Fruit fly (Drosophila melanogaster) whole organism, embryonic: ENCODE data around the gene rumi.

ENCODE experiments used
- Ada2b ChIP-seq: fragments of 200-800 bp; sonication (Bioruptor generic); IDR thresholded peaks from 2 replicates; pipeline ENCODE4 v1.3.6; 2022; ENCODE audit warnings: missing biosample characterization, missing genetic modification characterization
- C15 ChIP-seq: fragments of 200-800 bp; sonication (Bioruptor generic); IDR thresholded peaks from 3 replicates; pipeline ENCODE4 v1.3.6; 2022; ENCODE audit warnings: missing biosample characterization, missing genetic modification characterization
- CG10147 ChIP-seq: fragments of 200-800 bp; sonication (Bioruptor generic); optimal IDR thresholded peaks from 2 replicates; lab custom pipeline; 2019; ENCODE audit warnings: missing biosample characterization, mild to moderate bottlenecking, missing genetic modification characterization, moderate library complexity
- CG1024 ChIP-seq: fragments of 200-800 bp; sonication (Bioruptor generic); IDR thresholded peaks from 2 replicates; pipeline ENCODE4 v1.3.6; 2022; ENCODE audit warnings: missing biosample characterization, missing genetic modification characterization
- CG10462 ChIP-seq: fragments of 200-800 bp; sonication (Bioruptor generic); optimal IDR thresholded peaks from 2 replicates; lab custom pipeline; 2016; ENCODE audit warnings: missing biosample characterization, missing genetic modification characterization
- CG11085 ChIP-seq: fragments of 200-800 bp; sonication (Bioruptor generic); IDR thresholded peaks from 2 replicates; pipeline ENCODE4 v1.3.6; 2022; ENCODE audit warnings: missing biosample characterization, missing genetic modification characterization
- CG11695 ChIP-seq: fragments of 200-800 bp; sonication (Bioruptor generic); IDR thresholded peaks from 3 replicates; pipeline ENCODE4 v1.3.6; 2022; ENCODE audit warnings: missing biosample characterization, missing genetic modification characterization
- CG12155 ChIP-seq: fragments of 200-800 bp; sonication (Bioruptor generic); optimal IDR thresholded peaks from 3 replicates; lab custom pipeline; 2016; ENCODE audit warnings: missing biosample characterization, missing genetic modification characterization
- CG12659 ChIP-seq: fragments of 200-800 bp; sonication (Bioruptor generic); optimal IDR thresholded peaks from 3 replicates; lab custom pipeline; 2017; ENCODE audit warnings: mild to moderate bottlenecking, missing biosample characterization, missing genetic modification reagents, missing genetic modification characterization
- CG13424 ChIP-seq: fragments of 200-800 bp; sonication (Bioruptor generic); optimal IDR thresholded peaks from 2 replicates; lab custom pipeline; 2019; ENCODE audit warnings: missing biosample characterization, mild to moderate bottlenecking, missing genetic modification characterization, moderate library complexity
- CG14667 ChIP-seq: fragments of 200-800 bp; sonication (Bioruptor generic); IDR thresholded peaks from 2 replicates; pipeline ENCODE4 v1.3.6; 2022; ENCODE audit warnings: missing biosample characterization, missing genetic modification characterization
- CG16813 ChIP-seq: fragments of 200-800 bp; sonication (Bioruptor generic); IDR thresholded peaks from 3 replicates; pipeline ENCODE4 v1.3.6; 2022; ENCODE audit warnings: missing biosample characterization, missing genetic modification characterization; ENCODE audit not compliant: partially characterized antibody
- CG16815 ChIP-seq: fragments of 200-800 bp; sonication (Bioruptor generic); optimal IDR thresholded peaks from 3 replicates; lab custom pipeline; 2017; ENCODE audit warnings: missing biosample characterization, mild to moderate bottlenecking, missing genetic modification characterization
- CG17612 ChIP-seq: fragments of 200-800 bp; sonication (Bioruptor generic); IDR thresholded peaks from 2 replicates; pipeline ENCODE4 v1.3.6; 2022; ENCODE audit warnings: missing biosample characterization, missing genetic modification characterization
- CG17912 ChIP-seq: fragments of 200-800 bp; sonication (Bioruptor generic); optimal IDR thresholded peaks from 2 replicates; lab custom pipeline; 2018; ENCODE audit warnings: missing biosample characterization, mild to moderate bottlenecking, missing genetic modification characterization
- CG18262 ChIP-seq: fragments of 200-800 bp; optimal IDR thresholded peaks from 3 replicates; lab custom pipeline; 2019; ENCODE audit warnings: missing biosample characterization, mild to moderate bottlenecking, missing genetic modification characterization, moderate library complexity
- CG18599 ChIP-seq: fragments of 200-800 bp; sonication (Bioruptor generic); optimal IDR thresholded peaks from 3 replicates; lab custom pipeline; 2017; ENCODE audit warnings: missing biosample characterization, missing genetic modification characterization, mild to moderate bottlenecking, moderate library complexity, missing genetic modification reagents
- CG32767 ChIP-seq: fragments of 200-800 bp; sonication (Bioruptor generic); IDR thresholded peaks from 2 replicates; pipeline ENCODE4 v1.3.6; 2022; ENCODE audit warnings: missing biosample characterization, missing genetic modification characterization
- CG7963 ChIP-seq: fragments of 200-800 bp; sonication (Bioruptor generic); IDR thresholded peaks from 3 replicates; pipeline ENCODE4 v1.3.6; 2022; ENCODE audit warnings: missing biosample characterization, missing genetic modification characterization; ENCODE audit not compliant: partially characterized antibody
- CG8281 ChIP-seq: fragments of 200-800 bp; sonication (Bioruptor generic); optimal IDR thresholded peaks from 2 replicates; lab custom pipeline; 2018; ENCODE audit warnings: missing biosample characterization, mild to moderate bottlenecking, missing genetic modification characterization, moderate library complexity
- CG8944 ChIP-seq: fragments of 200-800 bp; sonication (Bioruptor generic); optimal IDR thresholded peaks from 3 replicates; lab custom pipeline; 2016; ENCODE audit warnings: missing biosample characterization, missing genetic modification characterization
- CG9437 ChIP-seq: fragments of 200-800 bp; sonication (Bioruptor generic); optimal IDR thresholded peaks from 2 replicates; lab custom pipeline; 2018; ENCODE audit warnings: missing biosample characterization, mild to moderate bottlenecking, missing genetic modification characterization
- CG9932 ChIP-seq: fragments of 200-800 bp; sonication (Bioruptor generic); IDR thresholded peaks from 2 replicates; pipeline ENCODE4 v1.3.6; 2022; ENCODE audit warnings: missing biosample characterization, missing genetic modification characterization
- Dad ChIP-seq: fragments of 200-800 bp; sonication (Bioruptor generic); optimal IDR thresholded peaks from 3 replicates; lab custom pipeline; 2016; ENCODE audit warnings: missing biosample characterization, missing genetic modification characterization
- ERR ChIP-seq: fragments of 200-800 bp; sonication (Bioruptor generic); optimal IDR thresholded peaks from 2 replicates; lab custom pipeline; 2016; ENCODE audit warnings: missing biosample characterization, missing genetic modification characterization
- MTF-1 ChIP-seq: fragments of 200-800 bp; sonication (Bioruptor generic); optimal IDR thresholded peaks from 2 replicates; lab custom pipeline; 2018; ENCODE audit warnings: missing biosample characterization, mild to moderate bottlenecking, missing genetic modification characterization, borderline replicate concordance
- Myb ChIP-seq: fragments of 200-800 bp; sonication (Bioruptor generic); optimal IDR thresholded peaks from 2 replicates; lab custom pipeline; 2016; ENCODE audit warnings: missing biosample characterization, missing genetic modification characterization
- PHDP ChIP-seq: fragments of 200-800 bp; sonication (Bioruptor generic); optimal IDR thresholded peaks from 3 replicates; lab custom pipeline; 2018; ENCODE audit warnings: missing biosample characterization, mild to moderate bottlenecking, missing genetic modification characterization, moderate library complexity
- Sry-β ChIP-seq: fragments of 200-800 bp; sonication (Bioruptor generic); optimal IDR thresholded peaks from 2 replicates; lab custom pipeline; 2018; ENCODE audit warnings: missing biosample characterization, mild to moderate bottlenecking, missing genetic modification characterization, moderate library complexity
- Vsx1 ChIP-seq: fragments of 200-800 bp; sonication (Bioruptor generic); optimal IDR thresholded peaks from 2 replicates; lab custom pipeline; 2017; ENCODE audit warnings: missing biosample characterization, mild to moderate bottlenecking, missing genetic modification characterization, missing genetic modification reagents
- YL-1 ChIP-seq: fragments of 200-800 bp; sonication (Bioruptor generic); optimal IDR thresholded peaks from 3 replicates; lab custom pipeline; 2017; ENCODE audit warnings: missing biosample characterization, mild to moderate bottlenecking, missing genetic modification characterization
- ac ChIP-seq: fragments of 200-800 bp; sonication (Bioruptor generic); optimal IDR thresholded peaks from 3 replicates; lab custom pipeline; 2017; ENCODE audit warnings: missing biosample characterization, mild to moderate bottlenecking, missing genetic modification characterization
- al ChIP-seq: fragments of 200-800 bp; sonication (Bioruptor generic); IDR thresholded peaks from 2 replicates; pipeline ENCODE4 v1.3.6; 2022; ENCODE audit warnings: missing biosample characterization, missing genetic modification characterization
- aop ChIP-seq: fragments of 200-800 bp; sonication (Bioruptor generic); IDR thresholded peaks from 2 replicates; pipeline ENCODE4 v1.3.6; 2022; ENCODE audit warnings: missing biosample characterization, missing genetic modification characterization
- bcd ChIP-seq: fragments of 200-800 bp; sonication (Bioruptor generic); optimal IDR thresholded peaks from 2 replicates; lab custom pipeline; 2017; ENCODE audit warnings: missing biosample characterization, mild to moderate bottlenecking, missing genetic modification characterization
- crp ChIP-seq, 2 experiments: fragments of 200-800 bp; sonication (Bioruptor generic); optimal IDR thresholded peaks; 2 replicates in 1 of 2; 3 replicates in 1 of 2; lab custom pipeline; 2017; ENCODE audit warnings: missing biosample characterization in 2 of 2, missing genetic modification characterization in 2 of 2, mild to moderate bottlenecking in 1 of 2, moderate library complexity in 1 of 2
- dan ChIP-seq: fragments of 200-800 bp; sonication (Bioruptor generic); IDR thresholded peaks from 2 replicates; pipeline ENCODE4 v1.3.6; 2022; ENCODE audit warnings: missing biosample characterization, missing genetic modification characterization
- dmrt11E ChIP-seq: fragments of 200-800 bp; sonication (Bioruptor generic); optimal IDR thresholded peaks from 3 replicates; lab custom pipeline; 2018; ENCODE audit warnings: missing biosample characterization, mild to moderate bottlenecking, missing genetic modification characterization, moderate library complexity
- en ChIP-seq: fragments of 200-800 bp; sonication (Bioruptor generic); optimal IDR thresholded peaks from 2 replicates; lab custom pipeline; 2016; ENCODE audit warnings: missing biosample characterization, missing genetic modification characterization
- gce ChIP-seq: fragments of 200-800 bp; sonication (Bioruptor generic); IDR thresholded peaks from 3 replicates; pipeline ENCODE4 v1.3.6; 2022; ENCODE audit warnings: missing biosample characterization, missing genetic modification characterization
- gcm ChIP-seq: fragments of 200-800 bp; sonication (Bioruptor generic); optimal IDR thresholded peaks from 2 replicates; lab custom pipeline; 2019; ENCODE audit warnings: missing biosample characterization, mild to moderate bottlenecking, missing genetic modification characterization, moderate library complexity
- gem ChIP-seq: fragments of 200-800 bp; sonication (Bioruptor generic); optimal IDR thresholded peaks from 2 replicates; lab custom pipeline; 2019; ENCODE audit warnings: missing biosample characterization, mild to moderate bottlenecking, missing genetic modification characterization, moderate library complexity
- jumu ChIP-seq: fragments of 200-800 bp; sonication (Bioruptor generic); optimal IDR thresholded peaks from 3 replicates; lab custom pipeline; 2016; ENCODE audit warnings: missing biosample characterization, missing genetic modification characterization
- lmd ChIP-seq: fragments of 200-800 bp; sonication (Bioruptor generic); IDR thresholded peaks from 2 replicates; pipeline ENCODE4 v1.3.6; 2022; ENCODE audit warnings: missing biosample characterization, missing genetic modification characterization
- nmo ChIP-seq: fragments of 200-800 bp; sonication (Bioruptor generic); optimal IDR thresholded peaks from 2 replicates; lab custom pipeline; 2018; ENCODE audit warnings: missing biosample characterization, mild to moderate bottlenecking, missing genetic modification characterization, moderate library complexity
- peb ChIP-seq: fragments of 200-800 bp; sonication (Bioruptor generic); IDR thresholded peaks from 2 replicates; pipeline ENCODE4 v1.3.6; 2022; ENCODE audit warnings: missing biosample characterization, missing genetic modification characterization
- stwl ChIP-seq: fragments of 200-800 bp; sonication (Bioruptor generic); optimal IDR thresholded peaks from 3 replicates; lab custom pipeline; 2018; ENCODE audit warnings: missing biosample characterization, mild to moderate bottlenecking, missing genetic modification characterization, moderate library complexity
- tna ChIP-seq: fragments of 200-800 bp; sonication (Bioruptor generic); IDR thresholded peaks from 2 replicates; pipeline ENCODE4 v1.3.6; 2022; ENCODE audit warnings: missing biosample characterization, missing genetic modification characterization; ENCODE audit not compliant: partially characterized antibody
- usp ChIP-seq: fragments of >200 bp; optimal IDR thresholded peaks from 2 replicates; lab custom pipeline; 2017; ENCODE audit warnings: missing biosample characterization, missing genetic modification characterization
- wor ChIP-seq: fragments of 200-800 bp; sonication (Bioruptor generic); IDR thresholded peaks from 2 replicates; pipeline ENCODE4 v1.3.6; 2022; ENCODE audit warnings: missing biosample characterization, missing genetic modification characterization

rumi gene

DNA sequence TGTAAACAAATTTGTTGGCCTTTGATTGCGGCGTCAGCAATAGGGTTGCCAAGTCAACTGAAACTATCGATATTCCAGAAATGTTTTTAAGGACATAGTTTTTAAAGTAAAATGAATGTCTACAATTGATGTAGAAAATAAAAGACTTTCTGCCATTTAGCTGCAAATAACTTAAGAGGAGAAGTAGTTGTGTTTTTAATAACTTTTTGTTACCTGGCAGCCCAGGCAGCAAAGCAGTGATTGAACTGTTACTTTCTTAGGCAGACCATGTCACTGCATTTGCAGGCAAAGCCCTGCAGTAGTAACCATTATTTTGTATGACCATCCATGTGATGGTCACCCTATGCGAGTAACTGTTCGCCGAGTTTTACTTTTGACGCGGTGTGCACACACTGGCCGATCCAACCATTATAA lies at the start of gene rumi, which contains the start of the genes CG7029 and Usp12-46 (continued):
- TF ChIP-seq CG16813 (GFP tag; lab: Robert Waterston, UW) (peak; percentile 81), usp (GFP tag; lab: Kevin White, UChicago) (no peak), al (GFP tag; lab: Robert Waterston, UW) (peak; percentile 75), gem (tag; lab: Kevin White, UChicago) (peak; percentile 92), CG18262 (tag; lab: Kevin White, UChicago) (peak; percentile 83), Sry-β (GFP tag; lab: Kevin White, UChicago) (peak; percentile 21), CG9932 (peak; percentile 88), CG12155 (GFP tag; lab: Kevin White, UChicago) (peak; percentile 88), Ada2b (GFP tag; lab: Robert Waterston, UW) (peak; percentile 81), CG7963 (GFP tag; lab: Robert Waterston, UW) (0 out of 3 replicates have a peak, but pooled peaks have one; percentile 62), aop (GFP tag; lab: Robert Waterston, UW) (peak; percentile 43; the same call in 1 of the 2 replicates), CG17612 (peak; percentile 62; the same call in 1 of the 2 replicates), CG18599 (GFP tag; lab: Kevin White, UChicago) (peak; percentile 83), CG11695 (GFP tag; lab: Robert Waterston, UW) (peak; percentile 73; the same call in 2 of the 3 replicates), CG32767 (peak; percentile 85), dan (GFP tag; lab: Robert Waterston, UW) (no peak), Myb (peak; percentile 80), Vsx1 (GFP tag; lab: Kevin White, UChicago) (no peak), ac (GFP tag; lab: Kevin White, UChicago) (peak; percentile 23), en (peak; percentile 77), CG9437 (peak; percentile 57), lmd (peak; percentile 84), C15 (GFP tag; lab: Robert Waterston, UW) (0 out of 3 replicates have a peak, but pooled peaks have one; percentile 53), PHDP (tag; lab: Kevin White, UChicago) (peak; percentile 85), wor (GFP tag; lab: Robert Waterston, UW) (peak; percentile 59), gce (GFP tag; lab: Robert Waterston, UW) (peak; percentile 81), CG17912 (GFP tag; lab: Kevin White, UChicago) (peak; percentile 68), crp (GFP tag; optimal IDR thresholded peaks at IDR 0.05; lab: Kevin White, UChicago) (peak in 1 of 2 experiments; percentile 60), gcm (peak; percentile 74), nmo (GFP tag; lab: Kevin White, UChicago) (peak; percentile 93), peb (GFP tag; lab: Robert Waterston, UW) (peak; percentile 45; the same call in 1 of the 2 replicates), stwl (tag; lab: Kevin White, UChicago) (peak; percentile 88), CG11085 (GFP tag; lab: Robert Waterston, UW) (0 out of 2 replicates have a peak, but pooled peaks have one; percentile 29), dmrt11E (tag; lab: Kevin White, UChicago) (peak; percentile 87), bcd (GFP tag; lab: Kevin White, UChicago) (peak; percentile 76), CG8944 (GFP tag; lab: Kevin White, UChicago) (peak; percentile 91), CG12659 (GFP tag; lab: Kevin White, UChicago) (peak; percentile 93), CG14667 (peak; percentile 59; the same call in 1 of the 2 replicates), ERR (peak; percentile 83), CG1024 (GFP tag; lab: Robert Waterston, UW) (peak; percentile 73), CG10462 (GFP tag; lab: Kevin White, UChicago) (peak; percentile 73), jumu (peak; percentile 94), CG8281 (peak; percentile 47), tna (GFP tag; lab: Robert Waterston, UW) (no peak), CG16815 (GFP tag; lab: Kevin White, UChicago) (peak; percentile 79), YL-1 (GFP tag; lab: Kevin White, UChicago) (peak; percentile 70), Dad (GFP tag; lab: Kevin White, UChicago) (peak; percentile 82), CG13424 (tag; lab: Kevin White, UChicago) (peak; percentile 90), CG10147 (GFP tag; lab: Kevin White, UChicago) (peak; percentile 81), MTF-1 (GFP tag; lab: Kevin White, UChicago) (peak; percentile 46)
